Fruit fly (Drosophila melanogaster): ENCODE data around the gene Mnt.

Mnt gene

DNA sequence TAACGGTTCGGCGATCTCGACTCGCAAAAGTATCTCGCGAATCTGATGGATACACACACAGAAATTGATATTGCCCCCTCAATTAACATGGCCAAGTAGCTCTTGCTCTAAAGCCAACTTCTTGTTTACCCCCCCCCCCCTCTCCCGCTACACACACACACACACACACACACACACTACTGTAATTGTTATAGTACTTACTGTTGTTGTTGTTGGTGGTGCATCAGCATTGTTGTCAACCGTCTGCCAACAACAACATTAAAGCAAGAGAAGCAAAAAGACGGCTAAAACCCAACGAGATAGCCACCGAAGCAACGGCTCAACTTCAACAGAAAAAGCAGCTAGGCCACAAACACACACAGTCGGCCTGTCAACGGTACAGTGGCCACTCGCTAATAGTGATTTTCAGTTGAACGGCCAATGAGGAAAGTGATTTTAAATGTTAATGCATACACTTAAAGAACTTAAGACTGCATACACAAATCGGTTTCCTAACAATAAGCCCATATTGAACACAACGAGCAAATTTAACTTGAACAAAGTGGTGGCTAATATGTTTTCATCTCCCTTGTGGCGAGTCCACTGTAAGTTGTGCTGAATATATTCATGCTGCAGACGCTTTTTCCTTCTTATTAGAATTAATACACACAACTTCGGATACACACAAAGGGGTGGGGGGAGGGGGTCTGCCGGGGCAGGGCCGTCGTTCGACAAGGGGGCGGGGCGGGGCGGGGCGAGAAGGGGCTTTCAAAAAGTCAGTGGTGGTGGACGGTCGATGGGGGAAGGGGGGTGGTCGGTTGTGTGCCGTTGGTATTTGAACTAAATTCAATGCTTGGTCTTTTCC, 78.9 kb downstream of the Mnt start (continued):
- TF ChIP-seq HLH3B (GFP tag; IDR thresholded peaks at IDR 0.05) (peak; percentile 89), CG11093 (GFP tag; IDR thresholded peaks at IDR 0.05) (peak; percentile 89), dimm (GFP tag; IDR thresholded peaks at IDR 0.05) (peak; percentile 65), Oli (tag; optimal IDR thresholded peaks at IDR 0.05) (peak; percentile 92), gcm2 (GFP tag; optimal IDR thresholded peaks at IDR 0.05) (peak; percentile 75), CG4328 (GFP tag; optimal IDR thresholded peaks at IDR 0.05) (peak; percentile 83), CG12659 (GFP tag; optimal IDR thresholded peaks at IDR 0.05) (peak; percentile 86), pb (GFP tag; optimal IDR thresholded peaks at IDR 0.05) (peak; percentile 65), CG7372 (GFP tag; IDR thresholded peaks at IDR 0.05) (peak; percentile 79), wek (GFP tag; optimal IDR thresholded peaks at IDR 0.05) (peak; percentile 67), sd (tag; optimal IDR thresholded peaks at IDR 0.05) (peak; percentile 84), CG9817 (tag; optimal IDR thresholded peaks at IDR 0.05) (peak; percentile 88), CkIIα-i1 (GFP tag; IDR thresholded peaks at IDR 0.05) (0 out of 2 replicates have a peak, but pooled peaks have one; percentile 48), CG8765 (GFP tag; IDR thresholded peaks at IDR 0.05) (peak; percentile 57; the same call in 1 of the 2 replicates), gcm (GFP tag; optimal IDR thresholded peaks at IDR 0.05) (peak; percentile 83), CG6654 (GFP tag; optimal IDR thresholded peaks at IDR 0.05) (peak; percentile 74), gt (GFP tag; IDR thresholded peaks at IDR 0.05) (peak; percentile 54), sc (optimal IDR thresholded peaks at IDR 0.05) (no peak), sc (GFP tag; optimal IDR thresholded peaks at IDR 0.05) (peak; percentile 73), pum (GFP tag; optimal IDR thresholded peaks at IDR 0.05) (peak; percentile 87), CG10321 (GFP tag; IDR thresholded peaks at IDR 0.05) (no peak), Adf1 (GFP tag; IDR thresholded peaks at IDR 0.05) (peak; percentile 53; the same call in 1 of the 2 replicates), E2f1 (GFP tag; IDR thresholded peaks at IDR 0.05) (peak; percentile 87), CG14050 (GFP tag; IDR thresholded peaks at IDR 0.05) (peak; percentile 82), mam (GFP tag; optimal IDR thresholded peaks at IDR 0.05) (peak; percentile 84), Hmr (GFP tag; optimal IDR thresholded peaks at IDR 0.05) (peak; percentile 88), bowl (GFP tag; IDR thresholded peaks at IDR 0.05) (peak; percentile 57; the same call in 1 of the 2 replicates), Dip2 (GFP tag; IDR thresholded peaks at IDR 0.05) (0 out of 2 replicates have a peak, but pooled peaks have one; percentile 19), cg (GFP tag; optimal IDR thresholded peaks at IDR 0.05) (peak; percentile 60), dm (GFP tag; optimal IDR thresholded peaks at IDR 0.05) (peak; percentile 50), crc (GFP tag; optimal IDR thresholded peaks at IDR 0.05) (peak; percentile 76), CG4360 (GFP tag; IDR thresholded peaks at IDR 0.05) (peak; percentile 80), CG10366 (GFP tag; IDR thresholded peaks at IDR 0.05) (peak; percentile 89), CG15479 (GFP tag; optimal IDR thresholded peaks at IDR 0.05) (no peak), CG13624 (GFP tag; optimal IDR thresholded peaks at IDR 0.05) (peak; percentile 70), CG11085 (GFP tag; IDR thresholded peaks at IDR 0.05) (peak; percentile 72), CG14441 (GFP tag; IDR thresholded peaks at IDR 0.05) (peak; percentile 90), CG31365 (tag; optimal IDR thresholded peaks at IDR 0.05) (peak; percentile 75), CG11695 (GFP tag; IDR thresholded peaks at IDR 0.05) (peak; percentile 90), CG31441 (GFP tag; IDR thresholded peaks at IDR 0.05) (peak; percentile 88), sens-2 (GFP tag; IDR thresholded peaks at IDR 0.05) (peak; percentile 51; the same call in 1 of the 2 replicates), Oaz (GFP tag; IDR thresholded peaks at IDR 0.05) (peak; percentile 77), Med (GFP tag) (peak; percentile 98), org-1 (GFP tag; optimal IDR thresholded peaks at IDR 0.05) (peak; percentile 92), CG6689 (GFP tag; IDR thresholded peaks at IDR 0.05) (peak; percentile 92), maf-S (GFP tag; optimal IDR thresholded peaks at IDR 0.05) (peak; percentile 73), hbn (GFP tag; IDR thresholded peaks at IDR 0.05; ENCODE audit: partially characterized antibody) (no peak), pnt (GFP tag; optimal IDR thresholded peaks at IDR 0.05) (peak; percentile 82), Dfd (GFP tag; optimal IDR thresholded peaks at IDR 0.05) (no peak), Taf1 (GFP tag; IDR thresholded peaks at IDR 0.05) (peak; percentile 40; the same call in 1 of the 2 replicates)
